Worm (Caenorhabditis elegans) whole organism, L3 larva: ENCODE results near the gene cyp-34A10.

Experiments used
- ama-1 ChIP-seq: fragments of 150-350 bp; optimal IDR thresholded peaks from 2 replicates; lab custom pipeline; 2018
- ceh-16 ChIP-seq: sonication (generic microtip); optimal IDR thresholded peaks from 2 replicates; lab custom pipeline; 2017; ENCODE audit warnings: missing biosample characterization, missing genetic modification characterization
- ceh-28 ChIP-seq: fragments of 150-350 bp; optimal IDR thresholded peaks from 2 replicates; lab custom pipeline; 2014; ENCODE audit warnings: missing biosample characterization, missing genetic modification reagents, missing genetic modification characterization
- ceh-82 ChIP-seq: fragments of 150-350 bp; optimal IDR thresholded peaks from 2 replicates; lab custom pipeline; 2014; ENCODE audit warnings: missing biosample characterization, missing genetic modification characterization
- ceh-9 ChIP-seq: sonication (generic microtip); optimal IDR thresholded peaks from 2 replicates; lab custom pipeline; 2018; ENCODE audit warnings: missing biosample characterization, missing genetic modification characterization
- daf-12 ChIP-seq: fragments of 150-350 bp; optimal IDR thresholded peaks from 2 replicates; lab custom pipeline; 2014; ENCODE audit warnings: missing biosample characterization, missing genetic modification reagents, missing genetic modification characterization
- egl-27 ChIP-seq: sonication (generic microtip); optimal IDR thresholded peaks from 4 replicates; lab custom pipeline; 2017; ENCODE audit warnings: missing biosample characterization, missing genetic modification reagents, missing genetic modification characterization
- egl-5 ChIP-seq: fragments of 150-350 bp; optimal IDR thresholded peaks from 2 replicates; lab custom pipeline; 2017; ENCODE audit warnings: missing biosample characterization, missing genetic modification reagents, missing genetic modification characterization, inconsistent platforms
- elt-1 ChIP-seq: fragments of 150-350 bp; optimal IDR thresholded peaks from 2 replicates; lab custom pipeline; 2014; ENCODE audit warnings: missing biosample characterization, missing genetic modification characterization
- elt-2 ChIP-seq: sonication (generic microtip); optimal IDR thresholded peaks from 2 replicates; lab custom pipeline; 2016; ENCODE audit warnings: missing genetic modification reagents, mild to moderate bottlenecking, missing genetic modification characterization, missing compliant biosample characterization
- elt-3 ChIP-seq, 3 experiments: fragments of 150-350 bp in 1 of 3; sonication (generic microtip) in 2 of 3; optimal IDR thresholded peaks; 2 replicates in 2 of 3; 4 replicates in 1 of 3; lab custom pipeline; 2014 to 2017; ENCODE audit warnings: missing biosample characterization in 3 of 3, missing genetic modification characterization in 3 of 3
- eor-1 ChIP-seq, 2 experiments: fragments of 150-350 bp; optimal IDR thresholded peaks; 2 replicates each; lab custom pipeline; 2014 to 2018; ENCODE audit warnings: missing biosample characterization in 2 of 2, missing genetic modification characterization in 2 of 2
- fkh-10 ChIP-seq: sonication (generic microtip); optimal IDR thresholded peaks from 2 replicates; lab custom pipeline; 2017; ENCODE audit warnings: missing biosample characterization, missing genetic modification reagents, missing genetic modification characterization
- fos-1 ChIP-seq: fragments of 150-350 bp; optimal IDR thresholded peaks from 2 replicates; lab custom pipeline; 2014; ENCODE audit warnings: missing biosample characterization, missing genetic modification characterization
- hmg-11 ChIP-seq: sonication (generic microtip); optimal IDR thresholded peaks from 2 replicates; lab custom pipeline; 2016; ENCODE audit warnings: missing genetic modification characterization, missing compliant biosample characterization
- jun-1 ChIP-seq: fragments of 150-350 bp; optimal IDR thresholded peaks from 2 replicates; lab custom pipeline; 2014; ENCODE audit warnings: missing biosample characterization, missing genetic modification reagents, missing genetic modification characterization
- lin-39 ChIP-seq: fragments of 150-350 bp; optimal IDR thresholded peaks from 2 replicates; lab custom pipeline; 2018; ENCODE audit warnings: missing biosample characterization, missing genetic modification reagents, missing genetic modification characterization
- lsy-12 ChIP-seq: sonication (generic microtip); optimal IDR thresholded peaks from 2 replicates; lab custom pipeline; 2016; ENCODE audit warnings: mild to moderate bottlenecking, missing genetic modification characterization, missing compliant biosample characterization
- mdl-1 ChIP-seq: fragments of 150-350 bp; optimal IDR thresholded peaks from 2 replicates; lab custom pipeline; 2014; ENCODE audit warnings: missing biosample characterization, missing genetic modification characterization
- mml-1 ChIP-seq: fragments of 150-350 bp; sonication (generic microtip); optimal IDR thresholded peaks from 3 replicates; lab custom pipeline; 2014; ENCODE audit warnings: missing biosample characterization, missing genetic modification characterization
- nfya-1 ChIP-seq: sonication (generic microtip); optimal IDR thresholded peaks from 2 replicates; lab custom pipeline; 2017; ENCODE audit warnings: missing genetic modification characterization, mild to moderate bottlenecking, missing compliant biosample characterization, antibody characterized with exemption, moderate library complexity; ENCODE audit not compliant: insufficient read depth
- nhr-11 ChIP-seq: fragments of 150-350 bp; optimal IDR thresholded peaks from 2 replicates; lab custom pipeline; 2014; ENCODE audit warnings: missing biosample characterization, missing genetic modification characterization
- nhr-12 ChIP-seq: fragments of 150-350 bp; optimal IDR thresholded peaks from 2 replicates; lab custom pipeline; 2014; ENCODE audit warnings: missing biosample characterization, missing genetic modification characterization
- nhr-23 ChIP-seq: fragments of 150-350 bp; optimal IDR thresholded peaks from 2 replicates; lab custom pipeline; 2014; ENCODE audit warnings: missing biosample characterization, missing genetic modification reagents, missing genetic modification characterization
- nhr-237 ChIP-seq: fragments of 150-350 bp; optimal IDR thresholded peaks from 2 replicates; lab custom pipeline; 2014; ENCODE audit warnings: missing biosample characterization, missing genetic modification characterization
- nhr-25 ChIP-seq: sonication (generic microtip); optimal IDR thresholded peaks from 2 replicates; lab custom pipeline; 2017; ENCODE audit warnings: missing biosample characterization, missing genetic modification characterization
- nhr-28 ChIP-seq: fragments of 150-350 bp; optimal IDR thresholded peaks from 2 replicates; lab custom pipeline; 2014; ENCODE audit warnings: missing biosample characterization, missing genetic modification characterization
- nhr-43 ChIP-seq: sonication (generic microtip); optimal IDR thresholded peaks from 2 replicates; lab custom pipeline; 2016; ENCODE audit warnings: mild to moderate bottlenecking, missing genetic modification characterization, missing compliant biosample characterization; ENCODE audit not compliant: poor library complexity, severe bottlenecking
- nhr-67 ChIP-seq: fragments of 150-350 bp; optimal IDR thresholded peaks from 2 replicates; lab custom pipeline; 2014; ENCODE audit warnings: missing biosample characterization, missing genetic modification characterization
- nhr-76 ChIP-seq: fragments of 150-350 bp; sonication (generic microtip); optimal IDR thresholded peaks from 5 replicates; lab custom pipeline; 2014; ENCODE audit warnings: missing biosample characterization, missing genetic modification characterization
- nhr-77 ChIP-seq: fragments of 150-350 bp; optimal IDR thresholded peaks from 2 replicates; lab custom pipeline; 2014; ENCODE audit warnings: missing biosample characterization, missing genetic modification characterization
- sea-2 ChIP-seq: fragments of 150-350 bp; sonication (generic microtip); optimal IDR thresholded peaks from 4 replicates; lab custom pipeline; 2014; ENCODE audit warnings: missing biosample characterization, missing genetic modification reagents, missing genetic modification characterization
- skn-1 ChIP-seq: fragments of 150-350 bp; optimal IDR thresholded peaks from 2 replicates; lab custom pipeline; 2014; ENCODE audit warnings: missing biosample characterization, missing genetic modification characterization
- tbx-2 ChIP-seq: sonication (generic microtip); optimal IDR thresholded peaks from 2 replicates; lab custom pipeline; 2016; ENCODE audit warnings: mild to moderate bottlenecking, missing genetic modification characterization, missing compliant biosample characterization
- unc-39 ChIP-seq: sonication (generic microtip); optimal IDR thresholded peaks from 4 replicates; lab custom pipeline; 2017; ENCODE audit warnings: missing biosample characterization, missing genetic modification characterization
- unc-62 ChIP-seq: fragments of 150-350 bp; sonication (generic microtip); optimal IDR thresholded peaks from 4 replicates; lab custom pipeline; 2014; ENCODE audit warnings: missing biosample characterization, missing genetic modification reagents, missing genetic modification characterization
- ztf-11 ChIP-seq: fragments of 150-350 bp; optimal IDR thresholded peaks from 2 replicates; lab custom pipeline; 2014; ENCODE audit warnings: missing biosample characterization, missing genetic modification characterization
- ztf-4 ChIP-seq: fragments of 150-350 bp; optimal IDR thresholded peaks from 2 replicates; lab custom pipeline; 2014; ENCODE audit warnings: missing biosample characterization, missing genetic modification characterization

The cyp-34A10 gene

DNA sequence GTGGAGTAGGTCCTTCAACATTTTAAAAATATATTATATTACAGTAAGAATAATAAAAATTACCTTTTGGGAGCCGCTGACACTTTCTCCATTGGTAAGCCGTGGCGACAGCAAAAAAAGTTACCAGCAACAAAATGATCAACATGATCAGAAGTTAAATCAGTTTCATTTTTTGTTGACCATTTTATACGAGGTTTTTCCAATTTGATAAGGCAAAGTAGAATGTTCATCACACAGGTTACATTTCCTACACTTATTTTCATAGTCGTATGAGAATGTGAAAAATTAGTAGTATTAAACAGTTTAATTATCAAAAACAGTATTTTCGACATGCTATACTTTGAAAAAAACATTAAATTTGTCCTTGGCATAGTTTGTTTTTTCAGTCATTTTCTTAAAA, at the start of gene cyp-34A10:
Gene cyp-34A10, minus strand, starts transcription at position 146 of the 400 bp plus-strand sequence.
- TF ChIP-seq elt-1 (tag; lab: Kevin White, UChicago), result no peak
- TF ChIP-seq nhr-25 (tag; lab: Kevin White, UChicago), result no peak
- no peak for TF ChIP-seq unc-39 (tag; lab: Kevin White, UChicago)
- no peak for TF ChIP-seq tbx-2
- TF ChIP-seq daf-12, result no peak
- TF ChIP-seq nfya-1 (tag; lab: Kevin White, UChicago), result no peak

DNA sequence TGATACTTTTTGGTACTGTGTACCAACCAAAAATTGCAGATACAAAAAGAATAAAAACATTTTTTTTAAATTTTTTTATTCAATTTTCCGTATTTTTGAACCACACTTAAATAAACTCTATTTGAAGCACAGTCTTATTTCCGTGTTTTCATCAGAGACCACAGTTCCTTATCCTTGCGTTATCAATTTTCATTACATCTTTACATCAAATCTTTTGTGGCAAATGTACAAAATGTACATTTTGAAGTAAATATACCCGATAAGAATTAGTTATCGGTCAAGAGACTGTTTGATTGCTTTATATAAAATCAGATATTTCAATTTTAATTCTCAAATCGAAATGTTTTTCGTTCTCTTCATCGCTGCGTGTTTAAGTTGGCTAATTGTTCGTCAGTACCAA, 49.5 kb upstream of the cyp-34A10 start, which contains the start of gene cyp-35A3:
Gene cyp-35A3, plus strand, starts transcription at position 301 of the 400 bp plus-strand sequence.
- no peak for TF ChIP-seq jun-1 (tag; lab: Kevin White, UChicago)
- TF ChIP-seq egl-27, result no peak
- TF ChIP-seq nhr-237 (tag; lab: Kevin White, UChicago), result no peak
- no peak for TF ChIP-seq nhr-76 (tag; lab: Kevin White, UChicago)
- TF ChIP-seq daf-12, result no peak
- TF ChIP-seq nhr-77 (tag; lab: Kevin White, UChicago), result no peak
- TF ChIP-seq nhr-11 (tag; lab: Kevin White, UChicago), result no peak
- no peak for TF ChIP-seq nhr-23 (tag; lab: Kevin White, UChicago)
- TF ChIP-seq nhr-25 (tag; lab: Kevin White, UChicago), result no peak
- TF ChIP-seq nhr-28, result no peak
- no peak for TF ChIP-seq lsy-12 (tag; lab: Kevin White, UChicago)
- TF ChIP-seq sea-2 (GFP tag; lab: Kevin White, UChicago), result no peak

DNA sequence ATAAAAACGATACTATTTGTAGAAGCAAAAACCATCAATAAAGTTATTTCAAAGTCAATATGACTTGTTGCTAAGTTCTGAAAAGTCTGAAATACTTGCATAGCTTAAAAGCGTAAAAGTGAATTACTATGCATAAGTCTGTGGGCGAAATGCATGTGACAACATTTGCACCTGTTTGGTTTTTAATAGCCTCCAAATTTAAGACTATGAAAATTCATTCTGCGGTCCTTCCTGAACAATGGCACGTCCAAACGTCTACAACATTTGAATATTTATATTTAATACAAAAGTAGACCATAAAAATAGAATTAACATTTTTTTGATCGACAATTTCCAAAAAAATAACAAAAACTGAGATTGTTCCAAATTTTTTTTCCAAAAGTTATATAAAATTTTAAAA, 49.0 kb upstream of the cyp-34A10 start, which contains the start of gene K09D9.14:
Gene K09D9.14, minus strand, starts transcription at position 101 of the 400 bp plus-strand sequence.
- no peak for TF ChIP-seq hmg-11
- TF ChIP-seq nhr-67, result no peak
- no peak for TF ChIP-seq tbx-2
- no peak for TF ChIP-seq nhr-28
- no peak for TF ChIP-seq eor-1 (tag; optimal IDR thresholded peaks at IDR 0.05; lab: Kevin White, UChicago)
- TF ChIP-seq ceh-28 (tag; lab: Kevin White, UChicago), result no peak
- no peak for TF ChIP-seq ama-1 (lab: Kevin White, UChicago)
- TF ChIP-seq elt-2 (tag; lab: Kevin White, UChicago), result no peak
- no peak for TF ChIP-seq ztf-4
- no peak for TF ChIP-seq jun-1 (tag; lab: Kevin White, UChicago)
- TF ChIP-seq unc-62 (GFP tag; lab: Kevin White, UChicago), result no peak
- TF ChIP-seq mdl-1 (tag; lab: Kevin White, UChicago), result no peak
- TF ChIP-seq ceh-82 (tag; lab: Kevin White, UChicago), result no peak

DNA sequence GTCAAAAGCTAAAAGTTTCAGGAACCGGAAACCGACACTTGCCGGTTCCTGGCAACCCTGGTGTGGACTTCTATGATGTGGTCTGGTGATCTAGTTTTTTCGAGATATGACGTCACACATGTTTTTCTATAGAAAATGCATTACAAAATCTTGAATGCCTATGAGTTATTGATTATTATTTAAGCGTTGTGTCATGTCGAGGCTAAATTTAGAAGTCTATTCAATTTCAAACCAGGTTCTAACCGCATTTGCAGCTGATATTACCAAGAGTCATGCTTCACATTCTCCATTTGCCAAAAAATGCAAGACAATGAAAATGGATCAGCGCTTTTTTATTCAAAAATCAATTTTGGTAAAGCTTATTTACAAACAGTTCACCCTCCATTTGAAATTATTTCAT, 46.4 kb upstream of the cyp-34A10 start, which contains the start of gene K09D9.3:
Gene K09D9.3, plus strand, starts transcription at position 301 of the 400 bp plus-strand sequence.
- TF ChIP-seq jun-1 (tag; lab: Kevin White, UChicago) (no peak), nhr-67 (no peak), ztf-11 (no peak), nhr-43 (tag; lab: Kevin White, UChicago) (no peak), fkh-10 (GFP tag; lab: Kevin White, UChicago) (no peak), egl-5 (no peak)

DNA sequence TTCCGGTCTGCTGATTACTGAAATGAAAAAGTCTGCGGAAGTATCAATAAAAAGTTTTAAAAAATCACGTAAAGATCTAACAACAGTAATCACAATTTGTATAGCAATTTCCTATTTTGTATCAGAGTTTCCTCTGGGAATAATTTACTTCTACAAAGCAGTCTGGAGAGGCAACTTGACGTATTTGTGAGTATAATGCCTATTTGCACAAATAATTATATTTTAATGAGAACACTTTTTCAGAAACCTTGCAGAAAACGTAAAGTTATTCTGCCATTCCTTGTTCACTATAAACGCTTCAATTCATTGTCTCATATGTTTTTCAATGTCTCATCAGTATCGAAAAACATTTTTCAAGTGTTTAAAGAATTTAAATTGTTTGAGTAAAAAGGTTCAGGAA, 45.8 kb upstream of the cyp-34A10 start:
- TF ChIP-seq nhr-28 (no peak), nhr-43 (tag; lab: Kevin White, UChicago) (no peak), ceh-9 (tag; lab: Kevin White, UChicago) (no peak), nfya-1 (tag; lab: Kevin White, UChicago) (no peak), hmg-11 (no peak), mdl-1 (tag; lab: Kevin White, UChicago) (no peak), nhr-12 (tag; lab: Kevin White, UChicago) (no peak), elt-3 (tag; optimal IDR thresholded peaks at IDR 0.05; lab: Kevin White, UChicago) (no peak), jun-1 (tag; lab: Kevin White, UChicago) (no peak), lin-39 (tag; lab: Kevin White, UChicago) (no peak), ama-1 (lab: Kevin White, UChicago) (no peak), skn-1 (tag; lab: Kevin White, UChicago) (no peak), unc-39 (tag; lab: Kevin White, UChicago) (no peak), fos-1 (no peak), nhr-11 (tag; lab: Kevin White, UChicago) (no peak), tbx-2 (no peak), fkh-10 (GFP tag; lab: Kevin White, UChicago) (no peak), mml-1 (tag; lab: Kevin White, UChicago) (no peak), ceh-16 (tag; lab: Kevin White, UChicago) (no peak)
- TF ChIP-seq, all 47 proteins: peak for 0
